Worm (Caenorhabditis elegans) whole organism, midembryonic: ENCODE results near the gene gpd-2.

ENCODE experiments used
- T22C8.4 ChIP-seq: fragments of 200-800 bp; sonication (Bioruptor generic); IDR thresholded peaks from 2 replicates; pipeline ENCODE4 v1.3.6; 2022; ENCODE audit warnings: missing genetic modification characterization, missing compliant biosample characterization
- cog-1 ChIP-seq: sonication (generic microtip); optimal IDR thresholded peaks from 2 replicates; lab custom pipeline; 2016; ENCODE audit warnings: missing genetic modification characterization, missing compliant biosample characterization
- flt-1 ChIP-seq: fragments of 200-800 bp; sonication (Bioruptor generic); IDR thresholded peaks from 2 replicates; pipeline ENCODE4 v1.3.6; 2022; ENCODE audit warnings: missing genetic modification characterization, missing compliant biosample characterization
- klf-2 ChIP-seq: fragments of 200-800 bp; sonication (Bioruptor generic); conservative IDR thresholded peaks from 2 replicates; pipeline ENCODE4 v1.3.6; 2022; ENCODE audit warnings: missing genetic modification reagents, missing genetic modification characterization, missing compliant biosample characterization
- med-1 ChIP-seq: sonication (generic microtip); optimal IDR thresholded peaks from 2 replicates; lab custom pipeline; 2017; ENCODE audit warnings: missing genetic modification characterization, mild to moderate bottlenecking, missing compliant biosample characterization, antibody characterized with exemption, missing genetic modification reagents; ENCODE audit not compliant: insufficient read depth
- ref-1 ChIP-seq: fragments of 200-800 bp; sonication (Bioruptor generic); conservative IDR thresholded peaks from 2 replicates; pipeline ENCODE4 v1.3.6; 2022; ENCODE audit warnings: missing genetic modification reagents, missing genetic modification characterization, missing compliant biosample characterization
- tab-1 ChIP-seq: fragments of 200-800 bp; sonication (Bioruptor generic); IDR thresholded peaks from 2 replicates; pipeline ENCODE4 v1.3.6; 2022; ENCODE audit warnings: missing genetic modification characterization, missing compliant biosample characterization
- ztf-29 ChIP-seq: fragments of 200-800 bp; sonication (Bioruptor generic); IDR thresholded peaks from 2 replicates; pipeline ENCODE4 v1.3.6; 2022; ENCODE audit warnings: missing genetic modification reagents, missing genetic modification characterization, missing compliant biosample characterization

DNA sequence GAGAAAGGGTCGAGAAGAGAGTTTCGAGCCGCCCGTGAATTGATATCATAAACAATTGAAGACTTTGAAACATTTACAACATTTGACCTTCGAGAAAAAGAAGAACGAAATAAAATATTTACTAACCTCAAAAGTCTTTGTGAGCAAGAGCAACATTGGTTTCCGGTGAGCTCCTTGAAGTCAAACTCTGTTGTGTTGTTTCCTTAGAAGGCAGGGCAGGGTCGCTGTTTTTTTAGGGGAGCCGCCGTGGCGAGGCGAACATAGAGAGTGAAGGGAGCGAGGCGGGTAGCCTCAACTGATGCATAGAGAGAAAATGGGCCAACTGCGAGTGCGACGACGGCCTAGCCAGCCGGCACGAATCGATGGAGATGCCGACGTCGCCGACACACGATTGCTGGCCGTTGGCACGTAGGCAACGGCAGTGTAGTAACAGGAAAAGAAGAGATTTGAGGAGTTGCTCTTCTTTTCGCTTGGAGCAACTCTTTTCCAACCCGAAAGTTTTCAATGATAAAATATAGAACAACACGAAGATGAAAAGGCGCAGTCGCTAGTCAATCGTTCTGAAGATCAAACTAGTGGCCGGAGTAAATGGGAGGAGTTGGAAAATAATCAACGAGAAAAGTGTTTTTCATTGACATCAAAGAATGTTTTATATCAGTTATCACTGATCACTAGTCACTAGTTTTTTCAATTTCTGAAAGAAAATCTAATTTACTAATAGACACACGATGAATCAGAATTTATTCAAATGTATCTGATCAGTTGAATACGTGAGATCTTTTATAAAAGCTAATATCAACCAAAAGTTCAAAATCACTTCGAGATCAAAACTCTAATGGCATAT lies 1.8 kb upstream of the gpd-2 start, which contains the start of gene mai-1:
- TF ChIP-seq ztf-29 (GFP tag; lab: Robert Waterston, UW) = no peak
- no peak for TF ChIP-seq tab-1 (GFP tag; lab: Robert Waterston, UW)
- TF ChIP-seq flt-1 (GFP tag; lab: Robert Waterston, UW) = no peak
- TF ChIP-seq ref-1 (GFP tag; lab: Robert Waterston, UW) = no peak
- no peak for TF ChIP-seq klf-2
- TF ChIP-seq T22C8.4 (GFP tag; lab: Robert Waterston, UW) = no peak
- no peak for TF ChIP-seq med-1 (GFP tag; lab: Kevin White, UChicago)
- no peak for TF ChIP-seq cog-1 (tag; lab: Kevin White, UChicago)
